Worm (Caenorhabditis elegans) whole organism, mixed stage, embryonic: ENCODE measurements around the gene coq-6.

ENCODE experiments used
- M03D4.4 ChIP-seq: sonication (generic microtip); optimal IDR thresholded peaks from 2 replicates; lab custom pipeline; 2017; ENCODE audit warnings: mild to moderate bottlenecking, missing genetic modification characterization, missing compliant biosample characterization
- blmp-1 ChIP-seq: fragments of 150-350 bp; optimal IDR thresholded peaks from 2 replicates; lab custom pipeline; 2014; ENCODE audit warnings: missing biosample characterization, missing genetic modification characterization
- ceh-39 ChIP-seq: fragments of 150-350 bp; optimal IDR thresholded peaks from 2 replicates; lab custom pipeline; 2014; ENCODE audit warnings: missing biosample characterization, missing genetic modification characterization
- ceh-43 ChIP-seq: fragments of 200-800 bp; sonication (Bioruptor generic); optimal IDR thresholded peaks from 2 replicates; lab custom pipeline; 2018; ENCODE audit warnings: mild to moderate bottlenecking, missing genetic modification characterization, moderate library complexity, missing compliant biosample characterization
- ces-1 ChIP-seq: fragments of 150-350 bp; optimal IDR thresholded peaks from 2 replicates; lab custom pipeline; 2014; ENCODE audit warnings: missing biosample characterization, missing genetic modification reagents, missing genetic modification characterization
- cnd-1 ChIP-seq: fragments of 200-800 bp; sonication (Bioruptor generic); optimal IDR thresholded peaks from 2 replicates; lab custom pipeline; 2018; ENCODE audit warnings: mild to moderate bottlenecking, missing genetic modification characterization, missing compliant biosample characterization
- drap-1 ChIP-seq: fragments of 200-800 bp; sonication (Bioruptor generic); optimal IDR thresholded peaks from 3 replicates; lab custom pipeline; 2018; ENCODE audit warnings: mild to moderate bottlenecking, missing genetic modification characterization, missing compliant biosample characterization
- elt-1 ChIP-seq: sonication (generic microtip); optimal IDR thresholded peaks from 2 replicates; lab custom pipeline; 2017; ENCODE audit warnings: missing genetic modification characterization, mild to moderate bottlenecking, missing compliant biosample characterization, antibody characterized with exemption, moderate library complexity, borderline replicate concordance; ENCODE audit not compliant: insufficient read depth
- elt-3 ChIP-seq: fragments of 150-350 bp; optimal IDR thresholded peaks from 2 replicates; lab custom pipeline; 2014; ENCODE audit warnings: missing biosample characterization, missing genetic modification characterization
- ham-2 ChIP-seq: fragments of 200-800 bp; sonication (Bioruptor generic); optimal IDR thresholded peaks from 2 replicates; lab custom pipeline; 2018; ENCODE audit warnings: mild to moderate bottlenecking, missing genetic modification characterization, missing compliant biosample characterization
- hlh-1 ChIP-seq: fragments of 150-350 bp; optimal IDR thresholded peaks from 2 replicates; lab custom pipeline; 2014; ENCODE audit warnings: missing biosample characterization, missing genetic modification reagents, missing genetic modification characterization
- lin-13 ChIP-seq: fragments of 150-350 bp; optimal IDR thresholded peaks from 2 replicates; lab custom pipeline; 2014; ENCODE audit warnings: missing biosample characterization, missing genetic modification characterization
- lin-32 ChIP-seq: fragments of 200-800 bp; sonication (Bioruptor generic); optimal IDR thresholded peaks from 2 replicates; lab custom pipeline; 2018; ENCODE audit warnings: mild to moderate bottlenecking, missing genetic modification characterization, missing compliant biosample characterization
- lsy-2 ChIP-seq: fragments of 150-350 bp; optimal IDR thresholded peaks from 2 replicates; lab custom pipeline; 2014; ENCODE audit warnings: missing biosample characterization, missing genetic modification characterization
- mab-5 ChIP-seq: fragments of 150-350 bp; optimal IDR thresholded peaks from 2 replicates; lab custom pipeline; 2014; ENCODE audit warnings: missing biosample characterization, missing genetic modification characterization
- mep-1 ChIP-seq: fragments of 150-350 bp; optimal IDR thresholded peaks from 2 replicates; lab custom pipeline; 2017; ENCODE audit warnings: missing biosample characterization, missing genetic modification reagents, missing genetic modification characterization, inconsistent platforms
- mls-2 ChIP-seq: sonication (generic microtip); optimal IDR thresholded peaks from 2 replicates; lab custom pipeline; 2016; ENCODE audit warnings: mild to moderate bottlenecking, missing genetic modification characterization, moderate library complexity, missing compliant biosample characterization
- nhr-12 ChIP-seq: fragments of 150-350 bp; optimal IDR thresholded peaks from 2 replicates; lab custom pipeline; 2014; ENCODE audit warnings: missing biosample characterization, missing genetic modification characterization
- nhr-2 ChIP-seq: fragments of 150-350 bp; optimal IDR thresholded peaks from 2 replicates; lab custom pipeline; 2014; ENCODE audit warnings: missing biosample characterization, missing genetic modification characterization
- nhr-28 ChIP-seq: fragments of 150-350 bp; optimal IDR thresholded peaks from 2 replicates; lab custom pipeline; 2014; ENCODE audit warnings: missing biosample characterization, missing genetic modification characterization
- nhr-76 ChIP-seq: sonication (generic microtip); optimal IDR thresholded peaks from 2 replicates; lab custom pipeline; 2017; ENCODE audit warnings: missing biosample characterization, missing genetic modification characterization
- pha-4 ChIP-seq: fragments of 150-350 bp; optimal IDR thresholded peaks from 2 replicates; lab custom pipeline; 2018; ENCODE audit warnings: missing biosample characterization, missing genetic modification reagents, missing genetic modification characterization
- sem-2 ChIP-seq: fragments of 200-800 bp; sonication (Bioruptor generic); optimal IDR thresholded peaks from 2 replicates; lab custom pipeline; 2018; ENCODE audit warnings: mild to moderate bottlenecking, missing genetic modification characterization, missing compliant biosample characterization
- snpc-4 ChIP-seq: fragments of 150-350 bp; optimal IDR thresholded peaks from 2 replicates; lab custom pipeline; 2014; ENCODE audit warnings: missing biosample characterization, missing genetic modification characterization
- sptf-1 ChIP-seq: sonication (generic microtip); optimal IDR thresholded peaks from 2 replicates; lab custom pipeline; 2017; ENCODE audit warnings: mild to moderate bottlenecking, missing genetic modification characterization, moderate library complexity, missing compliant biosample characterization
- tbx-8 ChIP-seq: fragments of 200-800 bp; sonication (Bioruptor generic); optimal IDR thresholded peaks from 2 replicates; lab custom pipeline; 2018; ENCODE audit warnings: mild to moderate bottlenecking, missing genetic modification characterization, moderate library complexity, missing compliant biosample characterization
- unc-39 ChIP-seq: fragments of 150-350 bp; optimal IDR thresholded peaks from 2 replicates; lab custom pipeline; 2014; ENCODE audit warnings: missing biosample characterization, missing genetic modification characterization
- unc-62 ChIP-seq: fragments of 150-350 bp; optimal IDR thresholded peaks from 2 replicates; lab custom pipeline; 2014; ENCODE audit warnings: missing biosample characterization, missing genetic modification reagents, missing genetic modification characterization
- zip-8 ChIP-seq: fragments of 150-350 bp; optimal IDR thresholded peaks from 2 replicates; lab custom pipeline; 2014; ENCODE audit warnings: missing biosample characterization, missing genetic modification characterization
- ztf-11 ChIP-seq: fragments of 150-350 bp; optimal IDR thresholded peaks from 2 replicates; lab custom pipeline; 2014; ENCODE audit warnings: missing biosample characterization, missing genetic modification characterization

coq-6 gene

ce11 chrV:9321185-9321584 is 15.4 kb upstream of the coq-6 start, which contains the start of gene F44A2.7:
TSS of gene F44A2.7 (plus strand) at chrV:9321485.
- no peak for TF ChIP-seq drap-1 (GFP tag; lab: Kevin White, UChicago)
- no peak for TF ChIP-seq unc-62
- no peak for TF ChIP-seq hlh-1 (tag; lab: Kevin White, UChicago)
- no peak for TF ChIP-seq snpc-4 (tag; lab: Kevin White, UChicago)
- TF ChIP-seq blmp-1 = no peak
- no peak for TF ChIP-seq M03D4.4
- TF ChIP-seq mep-1 = no peak
- TF ChIP-seq nhr-28 (tag; lab: Kevin White, UChicago) = no peak
- no peak for TF ChIP-seq elt-3 (tag; lab: Kevin White, UChicago)
- TF ChIP-seq lin-32 (GFP tag; lab: Kevin White, UChicago) = no peak
- no peak for TF ChIP-seq nhr-2 (tag; lab: Kevin White, UChicago)
- no peak for TF ChIP-seq sptf-1 (tag; lab: Kevin White, UChicago)
- no peak for TF ChIP-seq sem-2

DNA sequence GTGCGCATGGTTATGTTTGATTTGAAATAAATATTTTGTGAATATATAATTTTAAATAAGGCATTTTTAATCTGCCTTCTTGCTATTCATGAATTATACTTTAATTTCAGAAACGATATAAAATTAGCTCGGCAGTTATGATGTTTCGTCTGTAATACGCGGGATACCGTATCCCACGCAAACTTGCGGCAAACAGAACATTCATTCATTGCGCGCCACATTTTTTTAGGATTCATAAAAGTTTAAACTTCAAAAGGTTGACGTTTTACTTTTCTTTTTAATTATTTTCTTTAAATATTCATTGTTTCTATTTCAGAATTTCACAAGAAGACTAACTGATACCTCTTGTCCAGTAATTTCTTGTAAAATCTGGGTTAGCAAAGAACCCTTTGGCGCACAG is 13.7 kb upstream of the coq-6 start, which contains the start of gene tag-153:
Gene tag-153, plus strand, starts transcription at position 200 of the 400 bp plus-strand sequence.
- no peak for TF ChIP-seq ceh-43 (GFP tag; lab: Kevin White, UChicago)
- TF ChIP-seq lsy-2 (tag; lab: Kevin White, UChicago) = no peak
- no peak for TF ChIP-seq ztf-11
- no peak for TF ChIP-seq zip-8 (tag; lab: Kevin White, UChicago)

DNA sequence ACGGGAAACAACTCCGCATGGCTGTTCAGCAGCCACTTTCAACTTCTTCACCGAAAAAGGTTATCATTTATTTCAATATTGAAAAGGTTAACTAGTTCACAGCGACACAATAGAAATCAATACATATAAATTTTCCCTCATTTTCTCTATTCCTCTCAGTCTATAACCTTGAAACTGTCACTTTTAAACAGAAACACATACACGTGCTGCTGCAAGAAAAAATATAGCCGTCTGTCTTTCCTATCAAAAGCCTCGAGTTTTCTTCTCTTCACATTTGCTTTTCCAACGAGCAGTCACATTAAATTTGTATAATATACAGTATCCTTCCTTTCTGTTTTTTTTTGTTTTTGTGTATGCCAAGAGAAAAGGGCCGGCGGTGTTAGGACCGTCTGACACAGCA is 12.4 kb upstream of the coq-6 start:
- TF ChIP-seq blmp-1 (no peak), nhr-2 (tag; lab: Kevin White, UChicago) (no peak), lin-13 (no peak), lsy-2 (tag; lab: Kevin White, UChicago) (no peak), unc-62 (no peak), zip-8 (tag; lab: Kevin White, UChicago) (no peak), unc-39 (tag; lab: Kevin White, UChicago) (no peak), tbx-8 (GFP tag; lab: Kevin White, UChicago) (no peak), nhr-12 (tag; lab: Kevin White, UChicago) (no peak)

ce11 chrV:9326903-9327302 is 9.7 kb upstream of the coq-6 start:
- TF ChIP-seq ham-2 (GFP tag; lab: Kevin White, UChicago) (no peak), ceh-39 (tag; lab: Kevin White, UChicago) (no peak), ces-1 (GFP tag; lab: Kevin White, UChicago) (no peak), M03D4.4 (no peak), hlh-1 (tag; lab: Kevin White, UChicago) (no peak)

DNA sequence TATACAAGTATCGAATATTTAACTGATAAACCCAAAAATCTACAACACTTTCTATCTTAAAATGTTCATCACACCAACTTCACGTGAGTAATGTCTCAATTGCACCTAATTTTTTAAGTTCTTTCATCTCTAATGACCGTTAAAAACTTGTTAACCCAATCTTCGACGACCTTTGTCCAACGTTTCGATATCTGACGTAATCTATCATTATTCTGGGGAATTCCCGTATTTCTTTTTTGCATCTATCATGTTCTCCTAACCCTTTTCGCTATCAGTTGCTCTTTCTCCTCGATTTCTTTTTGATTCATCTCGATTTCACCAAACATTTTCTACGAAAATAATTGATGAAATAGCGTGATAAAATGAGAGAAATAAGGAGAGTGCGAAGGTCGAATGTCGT is 8.9 kb upstream of the coq-6 start:
- TF ChIP-seq zip-8 (tag; lab: Kevin White, UChicago) = no peak
- no peak for TF ChIP-seq lin-32 (GFP tag; lab: Kevin White, UChicago)
- TF ChIP-seq ztf-11 = no peak
- TF ChIP-seq cnd-1 (tag; lab: Kevin White, UChicago) = no peak
- TF ChIP-seq nhr-28 (tag; lab: Kevin White, UChicago) = no peak
- TF ChIP-seq elt-1 (tag; lab: Kevin White, UChicago) = no peak
- no peak for TF ChIP-seq elt-3 (tag; lab: Kevin White, UChicago)
- no peak for TF ChIP-seq mls-2
- TF ChIP-seq nhr-76 = no peak
- TF ChIP-seq unc-62 = no peak
- TF ChIP-seq mab-5 (tag; lab: Kevin White, UChicago) = no peak

ce11 chrV:9328670-9329069 is 7.9 kb upstream of the coq-6 start, which contains the start of gene K07B1.4:
TSS of gene K07B1.4 (plus strand) at chrV:9328970.
- TF ChIP-seq sptf-1 (tag; lab: Kevin White, UChicago) (no peak), lin-13 (no peak), pha-4 (tag; lab: Kevin White, UChicago) (no peak), mep-1 (no peak), sem-2 (no peak), ztf-11 (no peak), M03D4.4 (no peak), lin-32 (GFP tag; lab: Kevin White, UChicago) (no peak), ham-2 (GFP tag; lab: Kevin White, UChicago) (no peak)
